Worm (Caenorhabditis elegans) whole organism, midembryonic: ENCODE data around the gene twk-36.

ENCODE experiments used
- T22C8.4 ChIP-seq: fragments of 200-800 bp; sonication (Bioruptor generic); IDR thresholded peaks from 2 replicates; pipeline ENCODE4 v1.3.6; 2022; ENCODE audit warnings: missing genetic modification characterization, missing compliant biosample characterization
- cog-1 ChIP-seq: sonication (generic microtip); optimal IDR thresholded peaks from 2 replicates; lab custom pipeline; 2016; ENCODE audit warnings: missing genetic modification characterization, missing compliant biosample characterization
- flt-1 ChIP-seq: fragments of 200-800 bp; sonication (Bioruptor generic); IDR thresholded peaks from 2 replicates; pipeline ENCODE4 v1.3.6; 2022; ENCODE audit warnings: missing genetic modification characterization, missing compliant biosample characterization
- klf-2 ChIP-seq: fragments of 200-800 bp; sonication (Bioruptor generic); conservative IDR thresholded peaks from 2 replicates; pipeline ENCODE4 v1.3.6; 2022; ENCODE audit warnings: missing genetic modification reagents, missing genetic modification characterization, missing compliant biosample characterization
- med-1 ChIP-seq: sonication (generic microtip); optimal IDR thresholded peaks from 2 replicates; lab custom pipeline; 2017; ENCODE audit warnings: missing genetic modification characterization, mild to moderate bottlenecking, missing compliant biosample characterization, antibody characterized with exemption, missing genetic modification reagents; ENCODE audit not compliant: insufficient read depth
- ref-1 ChIP-seq: fragments of 200-800 bp; sonication (Bioruptor generic); conservative IDR thresholded peaks from 2 replicates; pipeline ENCODE4 v1.3.6; 2022; ENCODE audit warnings: missing genetic modification reagents, missing genetic modification characterization, missing compliant biosample characterization
- tab-1 ChIP-seq: fragments of 200-800 bp; sonication (Bioruptor generic); IDR thresholded peaks from 2 replicates; pipeline ENCODE4 v1.3.6; 2022; ENCODE audit warnings: missing genetic modification characterization, missing compliant biosample characterization
- ztf-23 ChIP-seq: fragments of 200-800 bp; sonication (Bioruptor generic); IDR thresholded peaks from 2 replicates; pipeline ENCODE4 v1.3.6; 2022; ENCODE audit warnings: missing genetic modification reagents, missing genetic modification characterization, missing compliant biosample characterization
- ztf-29 ChIP-seq: fragments of 200-800 bp; sonication (Bioruptor generic); IDR thresholded peaks from 2 replicates; pipeline ENCODE4 v1.3.6; 2022; ENCODE audit warnings: missing genetic modification reagents, missing genetic modification characterization, missing compliant biosample characterization

Gene twk-36

ce11 chrV:17724704-17725103 lies 22.2 kb downstream of the twk-36 start, which contains the start of gene fat-5:
fat-5 (plus strand) TSS chrV:17725004.
- TF ChIP-seq tab-1 (no peak), flt-1 (GFP tag; lab: Robert Waterston, UW) (no peak), T22C8.4 (no peak), cog-1 (tag; lab: Kevin White, UChicago) (no peak), ref-1 (no peak), ztf-29 (GFP tag; lab: Robert Waterston, UW) (no peak), ztf-23 (GFP tag; lab: Robert Waterston, UW) (no peak), klf-2 (no peak), med-1 (GFP tag; lab: Kevin White, UChicago) (no peak)

ce11 chrV:17723142-17723781 lies 23.6 kb downstream of the twk-36 start:
- no peak for TF ChIP-seq tab-1

- no peak for TF ChIP-seq flt-1 (GFP tag; lab: Robert Waterston, UW)
- TF ChIP-seq T22C8.4: no peak
- TF ChIP-seq ref-1: no peak
- no peak for TF ChIP-seq ztf-23 (GFP tag; lab: Robert Waterston, UW)
- no peak for TF ChIP-seq ztf-29 (GFP tag; lab: Robert Waterston, UW)
- no peak for TF ChIP-seq med-1 (GFP tag; lab: Kevin White, UChicago)
- TF ChIP-seq klf-2: no peak
- no peak for TF ChIP-seq tab-1
- TF ChIP-seq cog-1 (tag; lab: Kevin White, UChicago): no peak
These were observed 24.3 kb downstream of the twk-36 start for ce11 chrV:17722553-17722952.

ce11 chrV:17721709-17722108 lies 25.1 kb downstream of the twk-36 start:
- TF ChIP-seq tab-1: no peak
- no peak for TF ChIP-seq cog-1 (tag; lab: Kevin White, UChicago)
- TF ChIP-seq ztf-23 (GFP tag; lab: Robert Waterston, UW): no peak
- TF ChIP-seq T22C8.4: no peak
- no peak for TF ChIP-seq ref-1
- TF ChIP-seq ztf-29 (GFP tag; lab: Robert Waterston, UW): no peak
- TF ChIP-seq med-1 (GFP tag; lab: Kevin White, UChicago): no peak
- TF ChIP-seq klf-2: no peak
- no peak for TF ChIP-seq flt-1 (GFP tag; lab: Robert Waterston, UW)

- TF ChIP-seq med-1 (GFP tag; lab: Kevin White, UChicago) (no peak), T22C8.4 (no peak), cog-1 (tag; lab: Kevin White, UChicago) (no peak), klf-2 (no peak), flt-1 (GFP tag; lab: Robert Waterston, UW) (no peak), tab-1 (no peak), ref-1 (no peak), ztf-29 (GFP tag; lab: Robert Waterston, UW) (no peak), ztf-23 (GFP tag; lab: Robert Waterston, UW) (no peak)
These were observed 28.2 kb downstream of the twk-36 start, which contains the start of gene str-77 for ce11 chrV:17718647-17719046. str-77 (plus strand) TSS chrV:17718947.

- TF ChIP-seq T22C8.4 (no peak), flt-1 (GFP tag; lab: Robert Waterston, UW) (no peak), ref-1 (no peak), ztf-23 (GFP tag; lab: Robert Waterston, UW) (no peak), tab-1 (no peak), ztf-29 (GFP tag; lab: Robert Waterston, UW) (no peak), klf-2 (no peak), med-1 (GFP tag; lab: Kevin White, UChicago) (no peak), cog-1 (tag; lab: Kevin White, UChicago) (no peak)
These were observed 32.5 kb downstream of the twk-36 start, which contains the start of gene twk-33 for ce11 chrV:17714330-17714729. twk-33 (minus strand) TSS chrV:17714377.

- TF ChIP-seq klf-2 (no peak), ztf-29 (GFP tag; lab: Robert Waterston, UW) (no peak), ref-1 (no peak), tab-1 (no peak), flt-1 (GFP tag; lab: Robert Waterston, UW) (no peak), cog-1 (tag; lab: Kevin White, UChicago) (no peak), ztf-23 (GFP tag; lab: Robert Waterston, UW) (no peak), T22C8.4 (no peak), med-1 (GFP tag; lab: Kevin White, UChicago) (no peak)
These were observed 34.5 kb downstream of the twk-36 start for ce11 chrV:17712349-17712748.

ce11 chrV:17707022-17707421 lies 39.8 kb downstream of the twk-36 start, which contains the start of gene srh-31:
srh-31 (plus strand) TSS chrV:17707322.
- TF ChIP-seq cog-1 (tag; lab: Kevin White, UChicago): no peak
- TF ChIP-seq ztf-23 (GFP tag; lab: Robert Waterston, UW): no peak
- TF ChIP-seq ref-1: no peak
- no peak for TF ChIP-seq T22C8.4
- TF ChIP-seq flt-1 (GFP tag; lab: Robert Waterston, UW): no peak
- no peak for TF ChIP-seq ztf-29 (GFP tag; lab: Robert Waterston, UW)
- TF ChIP-seq klf-2: no peak
- TF ChIP-seq tab-1: no peak
- no peak for TF ChIP-seq med-1 (GFP tag; lab: Kevin White, UChicago)

ce11 chrV:17706217-17706806 lies 40.5 kb downstream of the twk-36 start:
- TF ChIP-seq flt-1 (GFP tag; lab: Robert Waterston, UW) (no peak), ztf-23 (GFP tag; lab: Robert Waterston, UW) (no peak), med-1 (GFP tag; lab: Kevin White, UChicago) (no peak), klf-2 (no peak), ztf-29 (GFP tag; lab: Robert Waterston, UW) (no peak), ref-1 (no peak), T22C8.4 (no peak), cog-1 (tag; lab: Kevin White, UChicago) (no peak), tab-1 (no peak)

ce11 chrV:17705814-17706213 lies 41.0 kb downstream of the twk-36 start, which contains the start of gene W06D12.6:
W06D12.6 (plus strand) TSS chrV:17706114.
- TF ChIP-seq ztf-29 (GFP tag; lab: Robert Waterston, UW): no peak
- TF ChIP-seq ref-1: no peak
- TF ChIP-seq tab-1: no peak
- TF ChIP-seq med-1 (GFP tag; lab: Kevin White, UChicago): no peak
- no peak for TF ChIP-seq ztf-23 (GFP tag; lab: Robert Waterston, UW)
- TF ChIP-seq flt-1 (GFP tag; lab: Robert Waterston, UW): no peak
- no peak for TF ChIP-seq cog-1 (tag; lab: Kevin White, UChicago)
- no peak for TF ChIP-seq T22C8.4
- no peak for TF ChIP-seq klf-2
